Worm (Caenorhabditis elegans) whole organism, young adult: ENCODE results near the gene F57A10.2.
A peak's percentile ranks its signal among the peaks of the same experiment; 100 is the strongest.

Source experiments
- B0261.1 ChIP-seq: sonication (generic microtip); optimal IDR thresholded peaks from 2 replicates; lab custom pipeline; 2016; ENCODE audit warnings: mild to moderate bottlenecking, missing genetic modification characterization, moderate library complexity, missing compliant biosample characterization
- C06A6.2 ChIP-seq: fragments of 200-800 bp; sonication (Bioruptor generic); conservative IDR thresholded peaks from 2 replicates; pipeline ENCODE4 v1.3.6; 2022; ENCODE audit warnings: missing genetic modification characterization, missing compliant biosample characterization
- F10E7.11 ChIP-seq: sonication (generic microtip); optimal IDR thresholded peaks from 2 replicates; lab custom pipeline; 2017; ENCODE audit warnings: mild to moderate bottlenecking, missing genetic modification characterization, moderate library complexity, missing compliant biosample characterization
- F33H1.4 ChIP-seq: fragments of 200-800 bp; sonication (Bioruptor generic); IDR thresholded peaks from 2 replicates; pipeline ENCODE4 v1.3.6; 2022; ENCODE audit warnings: missing genetic modification reagents, missing genetic modification characterization, missing compliant biosample characterization
- F39B2.1 ChIP-seq: fragments of 200-800 bp; sonication (Bioruptor generic); IDR thresholded peaks from 2 replicates; pipeline ENCODE4 v1.3.6; 2022; ENCODE audit warnings: missing genetic modification reagents, missing genetic modification characterization, missing compliant biosample characterization
- K12H6.12 ChIP-seq: fragments of 200-800 bp; sonication (Bioruptor generic); optimal IDR thresholded peaks from 2 replicates; lab custom pipeline; 2018; ENCODE audit warnings: mild to moderate bottlenecking, missing genetic modification characterization, missing compliant biosample characterization
- T07F8.4 ChIP-seq: sonication (generic microtip); optimal IDR thresholded peaks from 2 replicates; lab custom pipeline; 2016; ENCODE audit warnings: mild to moderate bottlenecking, missing genetic modification characterization, moderate library complexity, missing compliant biosample characterization
- Y53F4B.3 ChIP-seq: fragments of 200-800 bp; sonication (Bioruptor generic); IDR thresholded peaks from 2 replicates; pipeline ENCODE4 v1.3.6; 2022; ENCODE audit warnings: missing genetic modification reagents, missing genetic modification characterization, missing compliant biosample characterization
- Y53G8AR.9 ChIP-seq: fragments of 200-800 bp; sonication (Bioruptor generic); conservative IDR thresholded peaks from 2 replicates; pipeline ENCODE4 v1.3.6; 2022; ENCODE audit warnings: missing genetic modification reagents, missing genetic modification characterization, missing compliant biosample characterization
- Y56A3A.18 ChIP-seq: fragments of 200-800 bp; sonication (Bioruptor generic); IDR thresholded peaks from 2 replicates; pipeline ENCODE4 v1.3.6; 2022; ENCODE audit warnings: missing genetic modification reagents, missing genetic modification characterization, missing compliant biosample characterization
- ZK185.1 ChIP-seq: sonication (generic microtip); optimal IDR thresholded peaks from 2 replicates; lab custom pipeline; 2016; ENCODE audit warnings: mild to moderate bottlenecking, missing genetic modification characterization, missing compliant biosample characterization; ENCODE audit not compliant: poor library complexity, severe bottlenecking
- akir-1 ChIP-seq: fragments of 200-800 bp; sonication (Bioruptor generic); optimal IDR thresholded peaks from 2 replicates; lab custom pipeline; 2018; ENCODE audit warnings: mild to moderate bottlenecking, missing genetic modification characterization, moderate library complexity, missing compliant biosample characterization
- athp-1 ChIP-seq: sonication (generic microtip); optimal IDR thresholded peaks from 2 replicates; lab custom pipeline; 2017; ENCODE audit warnings: mild to moderate bottlenecking, missing genetic modification characterization, missing compliant biosample characterization
- attf-5 ChIP-seq: fragments of 200-800 bp; sonication (Bioruptor generic); optimal IDR thresholded peaks from 2 replicates; lab custom pipeline; 2018; ENCODE audit warnings: mild to moderate bottlenecking, missing genetic modification characterization, missing compliant biosample characterization
- attf-6 ChIP-seq: fragments of 200-800 bp; sonication (Bioruptor generic); IDR thresholded peaks from 2 replicates; pipeline ENCODE4 v1.3.6; 2022; ENCODE audit warnings: missing genetic modification reagents, missing genetic modification characterization, missing compliant biosample characterization
- bed-1 ChIP-seq: fragments of 200-800 bp; sonication (Bioruptor generic); IDR thresholded peaks from 2 replicates; pipeline ENCODE4 v1.3.6; 2022; ENCODE audit warnings: missing genetic modification reagents, missing genetic modification characterization, missing compliant biosample characterization
- cebp-2 ChIP-seq: fragments of 200-800 bp; sonication (Bioruptor generic); IDR thresholded peaks from 2 replicates; pipeline ENCODE4 v1.3.6; 2022; ENCODE audit warnings: missing genetic modification characterization, missing compliant biosample characterization
- die-1 ChIP-seq: sonication (generic microtip); optimal IDR thresholded peaks from 2 replicates; lab custom pipeline; 2016; ENCODE audit warnings: missing genotype, mild to moderate bottlenecking, missing genetic modification characterization, missing compliant biosample characterization
- egl-18 ChIP-seq: fragments of 200-800 bp; sonication (Bioruptor generic); IDR thresholded peaks from 2 replicates; pipeline ENCODE4 v1.3.6; 2022; ENCODE audit warnings: missing genetic modification reagents, missing genetic modification characterization, missing compliant biosample characterization
- ekl-4 ChIP-seq: fragments of 200-800 bp; sonication (Bioruptor generic); IDR thresholded peaks from 2 replicates; pipeline ENCODE4 v1.3.6; 2022; ENCODE audit warnings: missing genetic modification reagents, missing genetic modification characterization, missing compliant biosample characterization
- ets-4 ChIP-seq: fragments of 200-800 bp; sonication (Bioruptor generic); optimal IDR thresholded peaks from 2 replicates; lab custom pipeline; 2018; ENCODE audit warnings: mild to moderate bottlenecking, missing genetic modification characterization, missing compliant biosample characterization
- let-607 ChIP-seq, 2 experiments: fragments of 200-800 bp in 1 of 2; sonication (Bioruptor generic) in 1 of 2; sonication (generic microtip) in 1 of 2; optimal IDR thresholded peaks; 2 replicates each; lab custom pipeline; 2016 to 2018; ENCODE audit warnings: mild to moderate bottlenecking in 2 of 2, missing compliant biosample characterization in 2 of 2, missing genetic modification characterization in 2 of 2, moderate library complexity in 2 of 2, missing genotype in 1 of 2
- lin-35 ChIP-seq, 3 experiments: fragments of 150-350 bp in 2 of 3; sonication (generic microtip) in 1 of 3; optimal IDR thresholded peaks; 2 replicates each; lab custom pipeline; 2014 to 2018; ENCODE audit warnings: missing biosample characterization in 3 of 3, missing genetic modification characterization in 3 of 3, missing genetic modification reagents in 3 of 3
- lin-54 ChIP-seq: fragments of 200-800 bp; sonication (Bioruptor generic); optimal IDR thresholded peaks from 2 replicates; lab custom pipeline; 2018; ENCODE audit warnings: mild to moderate bottlenecking, missing genetic modification characterization, missing compliant biosample characterization
- madf-3 ChIP-seq: fragments of 200-800 bp; sonication (Bioruptor generic); IDR thresholded peaks from 2 replicates; pipeline ENCODE4 v1.3.6; 2022; ENCODE audit warnings: missing genetic modification reagents, missing genetic modification characterization, missing compliant biosample characterization
- madf-8 ChIP-seq: fragments of 200-800 bp; sonication (Bioruptor generic); conservative IDR thresholded peaks from 2 replicates; pipeline ENCODE4 v1.3.6; 2022; ENCODE audit warnings: missing genetic modification reagents, missing genetic modification characterization, missing compliant biosample characterization
- mel-28 ChIP-seq: sonication (generic microtip); optimal IDR thresholded peaks from 2 replicates; lab custom pipeline; 2016; ENCODE audit warnings: borderline replicate concordance, mild to moderate bottlenecking, missing genetic modification characterization, missing compliant biosample characterization
- mxl-1 ChIP-seq: sonication (generic microtip); optimal IDR thresholded peaks from 2 replicates; lab custom pipeline; 2016; ENCODE audit warnings: missing genetic modification characterization, missing compliant biosample characterization
- nhr-120 ChIP-seq: fragments of 200-800 bp; sonication (Bioruptor generic); IDR thresholded peaks from 2 replicates; pipeline ENCODE4 v1.3.6; 2022; ENCODE audit warnings: missing genetic modification characterization, missing compliant biosample characterization
- nhr-179 ChIP-seq: sonication (generic microtip); optimal IDR thresholded peaks from 2 replicates; lab custom pipeline; 2016; ENCODE audit warnings: mild to moderate bottlenecking, missing genetic modification characterization, missing compliant biosample characterization
- nhr-90 ChIP-seq: sonication (generic microtip); optimal IDR thresholded peaks from 2 replicates; lab custom pipeline; 2016; ENCODE audit warnings: missing genotype, mild to moderate bottlenecking, missing genetic modification characterization, missing compliant biosample characterization
- rcor-1 ChIP-seq: fragments of 200-800 bp; sonication (Bioruptor generic); IDR thresholded peaks from 2 replicates; pipeline ENCODE4 v1.3.6; 2022; ENCODE audit warnings: missing genetic modification reagents, missing genetic modification characterization, missing compliant biosample characterization
- repo-1 ChIP-seq: sonication (generic microtip); optimal IDR thresholded peaks from 2 replicates; lab custom pipeline; 2017; ENCODE audit warnings: mild to moderate bottlenecking, missing genetic modification characterization, missing compliant biosample characterization
- sea-2 ChIP-seq: fragments of 200-800 bp; sonication (Bioruptor generic); IDR thresholded peaks from 2 replicates; pipeline ENCODE4 v1.3.6; 2022; ENCODE audit warnings: missing genetic modification characterization, missing compliant biosample characterization
- snpc-1.1 ChIP-seq: sonication (generic microtip); optimal IDR thresholded peaks from 2 replicates; lab custom pipeline; 2017; ENCODE audit warnings: missing genetic modification characterization, mild to moderate bottlenecking, missing compliant biosample characterization, antibody characterized with exemption, moderate library complexity, missing genotype, missing genetic modification reagents; ENCODE audit not compliant: insufficient read depth
- snpc-1.3 ChIP-seq: sonication (generic microtip); optimal IDR thresholded peaks from 2 replicates; lab custom pipeline; 2017; ENCODE audit warnings: missing genetic modification characterization, mild to moderate bottlenecking, missing compliant biosample characterization, antibody characterized with exemption, moderate library complexity, missing genotype, missing genetic modification reagents; ENCODE audit not compliant: insufficient read depth
- snpc-4 ChIP-seq, 5 experiments: fragments of 150-350 bp in 1 of 5; sonication (generic microtip) in 4 of 5; optimal IDR thresholded peaks; 2 replicates each; lab custom pipeline; 2014 to 2018; ENCODE audit warnings: missing genetic modification characterization in 5 of 5, missing biosample characterization in 3 of 5, antibody characterized with exemption in 2 of 5, mild to moderate bottlenecking in 2 of 5, missing compliant biosample characterization in 2 of 5, missing genotype in 2 of 5, moderate library complexity in 2 of 5, missing genetic modification reagents in 1 of 5
- tlf-1 ChIP-seq: fragments of 200-800 bp; sonication (Bioruptor generic); optimal IDR thresholded peaks from 2 replicates; lab custom pipeline; 2018; ENCODE audit warnings: mild to moderate bottlenecking, missing genetic modification characterization, missing compliant biosample characterization
- zim-3 ChIP-seq: sonication (generic microtip); optimal IDR thresholded peaks from 2 replicates; lab custom pipeline; 2017; ENCODE audit warnings: mild to moderate bottlenecking, missing genetic modification characterization, moderate library complexity, missing compliant biosample characterization
- ztf-28 ChIP-seq: fragments of 200-800 bp; sonication (Bioruptor generic); IDR thresholded peaks from 2 replicates; pipeline ENCODE4 v1.3.6; 2022; ENCODE audit warnings: missing genetic modification reagents, missing genetic modification characterization, missing compliant biosample characterization

The F57A10.2 gene

DNA sequence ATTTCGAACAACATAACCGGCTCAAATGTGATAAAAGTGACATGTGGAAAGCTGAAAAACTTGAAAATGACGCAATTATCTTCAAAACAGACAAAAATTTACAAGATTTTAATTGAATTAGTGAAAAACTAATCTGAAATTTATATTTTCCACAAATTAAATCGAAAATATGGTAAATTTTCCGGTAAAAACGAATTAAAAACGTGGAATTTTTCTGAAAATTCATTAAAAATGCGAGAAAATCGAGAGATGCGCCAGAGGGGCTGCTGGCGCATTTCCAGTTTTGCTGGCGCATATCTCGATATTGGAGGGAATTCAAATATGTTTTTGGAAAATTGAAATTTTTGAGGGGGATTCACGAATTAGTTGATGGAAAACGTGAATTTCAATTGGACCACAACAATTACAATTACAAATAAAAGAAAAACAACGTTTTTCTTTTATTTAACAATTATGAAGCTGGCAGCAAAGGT is at the start of gene F57A10.2, which contains the start of gene haf-3 (continued):
- TF ChIP-seq snpc-1.1 (tag; lab: Kevin White, UChicago) = peak; percentile 46
- TF ChIP-seq sea-2 = no peak
- TF ChIP-seq ztf-28 (GFP tag; lab: Robert Waterston, UW) = no peak
- no peak for TF ChIP-seq bed-1 (GFP tag; lab: Robert Waterston, UW)
- no peak for TF ChIP-seq Y53F4B.3 (GFP tag; lab: Robert Waterston, UW)
- peak; percentile 88 for TF ChIP-seq tlf-1 (GFP tag; lab: Kevin White, UChicago)
- TF ChIP-seq snpc-1.3 = peak; percentile 71
- TF ChIP-seq attf-5 = peak; percentile 50
- no peak for TF ChIP-seq mel-28 (tag; lab: Kevin White, UChicago)
- TF ChIP-seq repo-1 (tag; lab: Kevin White, UChicago) = peak; percentile 70
- TF ChIP-seq F33H1.4 (GFP tag; lab: Robert Waterston, UW) = peak; percentile 68
- no peak for TF ChIP-seq die-1 (tag; lab: Kevin White, UChicago)
- no peak for TF ChIP-seq athp-1 (tag; lab: Kevin White, UChicago)
- no peak for TF ChIP-seq cebp-2 (GFP tag; lab: Robert Waterston, UW)
- no peak for TF ChIP-seq akir-1 (GFP tag; lab: Kevin White, UChicago)
- TF ChIP-seq ekl-4 = peak; percentile 82
- no peak for TF ChIP-seq T07F8.4 (tag; lab: Kevin White, UChicago)
- TF ChIP-seq nhr-179 (tag; lab: Kevin White, UChicago) = no peak
- peak; percentile 81; the same call in 1 of the 2 replicates for TF ChIP-seq madf-3 (GFP tag; lab: Robert Waterston, UW)
- peak; percentile 99 for TF ChIP-seq lin-54 (GFP tag; lab: Kevin White, UChicago)
- peak; percentile 75 for TF ChIP-seq ZK185.1 (tag; lab: Kevin White, UChicago)
- TF ChIP-seq rcor-1 (GFP tag; lab: Robert Waterston, UW) = peak; percentile 90
- peak; percentile 36 for TF ChIP-seq snpc-4 (GFP tag; optimal IDR thresholded peaks at IDR 0.05; lab: Kevin White, UChicago)
- TF ChIP-seq snpc-4 (tag; optimal IDR thresholded peaks at IDR 0.05; lab: Kevin White, UChicago) = peak; percentile 70 to 86 (median 81)
- no peak for TF ChIP-seq nhr-90 (tag; lab: Kevin White, UChicago)
- no peak for TF ChIP-seq mxl-1 (tag; lab: Kevin White, UChicago)
- no peak for TF ChIP-seq F10E7.11
- TF ChIP-seq K12H6.12 (tag; lab: Kevin White, UChicago) = peak; percentile 60
- TF ChIP-seq lin-35 (GFP tag; optimal IDR thresholded peaks at IDR 0.05; lab: Kevin White, UChicago) = peak; percentile 81 to 97 (median 92)
- no peak for TF ChIP-seq nhr-120 (GFP tag; lab: Robert Waterston, UW)

DNA sequence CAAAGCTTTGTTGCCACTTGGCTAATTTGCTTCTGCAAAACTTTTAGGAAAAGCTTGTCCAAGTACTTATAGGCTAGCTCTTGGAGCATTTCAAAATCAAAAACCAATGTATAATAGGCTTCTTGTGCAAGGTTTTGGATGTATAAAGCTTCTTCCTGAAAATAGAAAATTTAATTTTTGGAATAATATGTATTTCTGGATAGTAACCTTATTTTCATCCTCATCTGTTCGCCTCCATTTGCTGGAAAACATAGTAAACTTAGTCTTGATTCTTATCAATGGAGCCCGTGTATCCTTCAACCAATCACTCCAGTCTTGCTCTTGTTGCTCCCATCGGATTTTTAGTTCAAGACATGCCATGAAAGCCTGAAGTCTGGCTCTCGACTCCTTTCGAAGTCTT is 49.7 kb upstream of the F57A10.2 start, which contains the start of gene Y6E2A.4:
Y6E2A.4 (minus strand) TSS at position 101 of the 400 bp plus-strand sequence.
- no peak for TF ChIP-seq nhr-120 (GFP tag; lab: Robert Waterston, UW)
- TF ChIP-seq lin-35 (GFP tag; optimal IDR thresholded peaks at IDR 0.05; lab: Kevin White, UChicago) = no peak
- TF ChIP-seq let-607 (tag; optimal IDR thresholded peaks at IDR 0.05; lab: Kevin White, UChicago) = no peak
- no peak for TF ChIP-seq mel-28 (tag; lab: Kevin White, UChicago)
- TF ChIP-seq F39B2.1 (GFP tag; lab: Robert Waterston, UW) = no peak
- no peak for TF ChIP-seq zim-3
- TF ChIP-seq Y53G8AR.9 (GFP tag; lab: Robert Waterston, UW) = no peak
- TF ChIP-seq ets-4 (GFP tag; lab: Kevin White, UChicago) = no peak
- no peak for TF ChIP-seq Y56A3A.18 (GFP tag; lab: Robert Waterston, UW)
- no peak for TF ChIP-seq F33H1.4 (GFP tag; lab: Robert Waterston, UW)
- TF ChIP-seq madf-8 (GFP tag; lab: Robert Waterston, UW) = no peak
- TF ChIP-seq B0261.1 = no peak
- no peak for TF ChIP-seq egl-18 (GFP tag; lab: Robert Waterston, UW)
- TF ChIP-seq C06A6.2 (GFP tag; lab: Robert Waterston, UW) = no peak
- no peak for TF ChIP-seq attf-6
